Worm (Caenorhabditis elegans): ENCODE results near the gene trim-21.

- TF ChIP-seq snpc-4 (GFP tag; optimal IDR thresholded peaks at IDR 0.05) (no peak), snpc-4 (tag; optimal IDR thresholded peaks at IDR 0.05) (no peak), let-526 (GFP tag; IDR thresholded peaks at IDR 0.05) (no peak), ama-1 (optimal IDR thresholded peaks at IDR 0.05) (no peak), ama-1 (GFP tag; optimal IDR thresholded peaks at IDR 0.05) (no peak), D2030.7 (GFP tag; IDR thresholded peaks at IDR 0.05) (no peak), mes-4 (tag; optimal IDR thresholded peaks at IDR 0.05) (no peak), B0019.2 (GFP tag; conservative IDR thresholded peaks at IDR 0.05) (no peak), pbrm-1 (GFP tag; IDR thresholded peaks at IDR 0.05) (no peak)
Observed at ce11 chrII:2340974-2341373, 28.3 kb upstream of the trim-21 start.
